Worm (Caenorhabditis elegans) whole organism, L1 larva: ENCODE data around the gene skr-19.

Experiments
- aha-1 ChIP-seq: fragments of 150-350 bp; optimal IDR thresholded peaks from 2 replicates; lab custom pipeline; 2014; ENCODE audit warnings: missing biosample characterization, missing genetic modification characterization
- ceh-90 ChIP-seq: sonication (generic microtip); optimal IDR thresholded peaks from 2 replicates; lab custom pipeline; 2016; ENCODE audit warnings: missing genetic modification characterization, missing compliant biosample characterization
- nhr-77 ChIP-seq: fragments of 150-350 bp; optimal IDR thresholded peaks from 2 replicates; lab custom pipeline; 2014; ENCODE audit warnings: missing biosample characterization, missing genetic modification characterization
- ztf-4 ChIP-seq: fragments of 150-350 bp; optimal IDR thresholded peaks from 2 replicates; lab custom pipeline; 2014; ENCODE audit warnings: missing biosample characterization, missing genetic modification characterization

DNA sequence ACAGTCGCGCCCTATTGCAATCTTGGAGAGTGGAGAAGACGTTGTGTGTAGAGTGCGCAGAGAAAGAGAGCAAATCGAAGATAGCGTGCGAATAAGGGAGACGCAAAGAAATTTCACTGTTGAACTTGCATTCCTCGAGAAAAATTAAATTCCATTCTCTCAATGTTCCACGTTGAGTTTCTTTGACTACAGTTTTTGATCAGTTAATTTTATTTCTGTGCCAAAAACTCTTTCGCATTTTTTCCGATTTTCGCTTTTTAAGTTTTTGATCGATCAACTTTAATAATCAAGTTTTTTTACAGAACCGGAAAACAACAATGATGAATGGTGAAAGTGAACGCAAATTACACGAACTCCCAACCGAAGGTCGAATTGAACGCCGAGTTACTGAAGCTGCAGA is 12.6 kb upstream of the skr-19 start, which contains the start of gene K08H2.3:
- TF ChIP-seq ztf-4 (no peak), aha-1 (no peak), ceh-90 (tag; lab: Kevin White, UChicago) (no peak), nhr-77 (tag; lab: Kevin White, UChicago) (no peak)
